Fruit fly (Drosophila melanogaster) whole organism: Measurements from ENCODE around the gene CG8301.

ENCODE experiments used
- CG8478 ChIP-seq: fragments of >200 bp; optimal IDR thresholded peaks from 2 replicates; lab custom pipeline; 2018; ENCODE audit warnings: inconsistent platforms
- EcR ChIP-seq, 2 experiments: fragments of >200 bp; optimal IDR thresholded peaks; 2 replicates each; lab custom pipeline; 2017; ENCODE audit warnings: missing biosample characterization in 2 of 2, missing genetic modification characterization in 2 of 2, missing genetic modification reagents in 2 of 2

DNA sequence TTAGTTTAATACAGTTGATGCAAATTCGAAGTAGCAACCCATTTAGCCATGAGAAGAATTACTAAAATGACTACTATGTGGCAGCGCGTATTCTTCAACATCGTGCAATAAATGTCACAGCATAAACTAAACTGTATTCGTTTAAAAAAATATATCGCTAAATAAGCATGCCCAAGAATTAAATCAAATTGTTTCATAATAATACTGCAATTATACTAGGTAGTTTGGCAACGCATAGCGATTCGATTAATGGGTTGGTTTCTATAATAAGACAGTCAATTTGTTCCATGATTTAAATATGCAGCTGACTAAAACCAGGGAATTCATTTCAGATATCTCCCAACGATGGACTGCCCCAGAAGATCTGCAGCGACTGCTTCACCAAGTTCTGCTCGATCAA, 2.0 kb downstream of the CG8301 start, which contains the start of gene CG33654:
- TF ChIP-seq CG8478 (lab: Kevin White, UChicago) = no peak
- TF ChIP-seq EcR (GFP tag; optimal IDR thresholded peaks at IDR 0.05; lab: Kevin White, UChicago) = no peak
